Worm (Caenorhabditis elegans): Measurements from ENCODE around the gene rha-2.

Gene rha-2

ce11 chrIII:8597770-8598169 lies 16.6 kb downstream of the rha-2 start, which contains the start of gene ztf-30:
ztf-30 (minus strand) TSS chrIII:8597870.
- TF ChIP-seq unc-62 (GFP tag; optimal IDR thresholded peaks at IDR 0.05) = no peak

ce11 chrIII:8596692-8597091 lies 17.7 kb downstream of the rha-2 start:
- no peak for TF ChIP-seq unc-62 (GFP tag; optimal IDR thresholded peaks at IDR 0.05)

- no peak for TF ChIP-seq unc-62 (GFP tag; optimal IDR thresholded peaks at IDR 0.05)
Measured at ce11 chrIII:8594088-8594487, 20.3 kb downstream of the rha-2 start.

ce11 chrIII:8593620-8594019 lies 20.7 kb downstream of the rha-2 start, which contains the start of gene C06E1.7:
C06E1.7 (minus strand) TSS chrIII:8593720.
- no peak for TF ChIP-seq unc-62 (GFP tag; optimal IDR thresholded peaks at IDR 0.05)

ce11 chrIII:8590882-8591281 lies 23.5 kb downstream of the rha-2 start, which contains the start of gene fipr-16:
fipr-16 (minus strand) TSS chrIII:8590982.
- TF ChIP-seq unc-62 (GFP tag; optimal IDR thresholded peaks at IDR 0.05) = no peak

- no peak for TF ChIP-seq unc-62 (GFP tag; optimal IDR thresholded peaks at IDR 0.05)
Measured at ce11 chrIII:8589195-8589594, 25.2 kb downstream of the rha-2 start, which contains the start of gene fip-3. fip-3 (minus strand) TSS chrIII:8589488.

- no peak for TF ChIP-seq unc-62 (GFP tag; optimal IDR thresholded peaks at IDR 0.05)
Measured at ce11 chrIII:8588592-8589153, 25.7 kb downstream of the rha-2 start, which contains the start of gene glr-1. glr-1 (minus strand) TSS chrIII:8588642.

ce11 chrIII:8580802-8581201 lies 33.6 kb downstream of the rha-2 start, which contains the start of gene doxa-1:
doxa-1 (plus strand) TSS chrIII:8581102.
- TF ChIP-seq unc-62 (GFP tag; optimal IDR thresholded peaks at IDR 0.05) = no peak

ce11 chrIII:8579367-8579766 lies 35.0 kb downstream of the rha-2 start:
- no peak for TF ChIP-seq unc-62 (GFP tag; optimal IDR thresholded peaks at IDR 0.05)

ce11 chrIII:8578381-8578780 lies 36.0 kb downstream of the rha-2 start:
- TF ChIP-seq unc-62 (GFP tag; optimal IDR thresholded peaks at IDR 0.05) = no peak

- no peak for TF ChIP-seq unc-62 (GFP tag; optimal IDR thresholded peaks at IDR 0.05)
Measured at ce11 chrIII:8577534-8577933, 36.8 kb downstream of the rha-2 start.

ce11 chrIII:8575359-8576101 lies 38.8 kb downstream of the rha-2 start:
- TF ChIP-seq unc-62 (GFP tag; optimal IDR thresholded peaks at IDR 0.05) = no peak

ce11 chrIII:8574299-8574698 lies 40.1 kb downstream of the rha-2 start:
- TF ChIP-seq unc-62 (GFP tag; optimal IDR thresholded peaks at IDR 0.05) = no peak

ce11 chrIII:8573869-8574268 lies 40.5 kb downstream of the rha-2 start:
- no peak for TF ChIP-seq unc-62 (GFP tag; optimal IDR thresholded peaks at IDR 0.05)

- TF ChIP-seq unc-62 (GFP tag; optimal IDR thresholded peaks at IDR 0.05) = no peak
Measured at ce11 chrIII:8573301-8573700, 41.1 kb downstream of the rha-2 start.

ce11 chrIII:8571845-8572244 lies 42.5 kb downstream of the rha-2 start:
- TF ChIP-seq unc-62 (GFP tag; optimal IDR thresholded peaks at IDR 0.05) = no peak

ce11 chrIII:8570289-8570688 lies 44.1 kb downstream of the rha-2 start:
- no peak for TF ChIP-seq unc-62 (GFP tag; optimal IDR thresholded peaks at IDR 0.05)
